Fruit fly (Drosophila melanogaster) whole organism, embryonic: ENCODE measurements around the gene CG11149.

Source experiments
- CG11560 ChIP-seq: fragments of 200-800 bp; sonication (Bioruptor generic); IDR thresholded peaks from 3 replicates; pipeline ENCODE4 v1.3.6; 2022; ENCODE audit warnings: missing biosample characterization, missing genetic modification characterization
- CG1529 ChIP-seq: fragments of 200-800 bp; sonication (Bioruptor generic); optimal IDR thresholded peaks from 3 replicates; lab custom pipeline; 2018; ENCODE audit warnings: missing biosample characterization, missing genetic modification characterization
- CG30020 ChIP-seq: fragments of 200-800 bp; optimal IDR thresholded peaks from 2 replicates; lab custom pipeline; 2019; ENCODE audit warnings: missing biosample characterization, mild to moderate bottlenecking, missing genetic modification characterization, moderate library complexity
- CG6765 ChIP-seq: fragments of 200-800 bp; sonication (Bioruptor generic); optimal IDR thresholded peaks from 3 replicates; lab custom pipeline; 2017; ENCODE audit warnings: missing biosample characterization, mild to moderate bottlenecking, missing genetic modification characterization
- Hr39 ChIP-seq: fragments of >200 bp; optimal IDR thresholded peaks from 2 replicates; lab custom pipeline; 2017
- aop ChIP-seq: fragments of 200-800 bp; sonication (Bioruptor generic); IDR thresholded peaks from 2 replicates; pipeline ENCODE4 v1.3.6; 2022; ENCODE audit warnings: missing biosample characterization, missing genetic modification characterization
- knrl ChIP-seq: fragments of 200-800 bp; sonication (Bioruptor generic); IDR thresholded peaks from 3 replicates; pipeline ENCODE4 v1.3.6; 2022; ENCODE audit warnings: missing biosample characterization, missing genetic modification characterization; ENCODE audit not compliant: partially characterized antibody
- oc ChIP-seq: fragments of 200-800 bp; sonication (Bioruptor generic); optimal IDR thresholded peaks from 2 replicates; lab custom pipeline; 2018; ENCODE audit warnings: missing biosample characterization, mild to moderate bottlenecking, missing genetic modification characterization, moderate library complexity
- onecut ChIP-seq: fragments of 200-800 bp; sonication (Bioruptor generic); IDR thresholded peaks from 2 replicates; pipeline ENCODE4 v1.3.6; 2022; ENCODE audit warnings: missing biosample characterization, missing genetic modification characterization
- zen ChIP-seq: fragments of 200-800 bp; sonication (Bioruptor generic); optimal IDR thresholded peaks from 3 replicates; lab custom pipeline; 2018; ENCODE audit warnings: missing biosample characterization, mild to moderate bottlenecking, missing genetic modification characterization, moderate library complexity

DNA sequence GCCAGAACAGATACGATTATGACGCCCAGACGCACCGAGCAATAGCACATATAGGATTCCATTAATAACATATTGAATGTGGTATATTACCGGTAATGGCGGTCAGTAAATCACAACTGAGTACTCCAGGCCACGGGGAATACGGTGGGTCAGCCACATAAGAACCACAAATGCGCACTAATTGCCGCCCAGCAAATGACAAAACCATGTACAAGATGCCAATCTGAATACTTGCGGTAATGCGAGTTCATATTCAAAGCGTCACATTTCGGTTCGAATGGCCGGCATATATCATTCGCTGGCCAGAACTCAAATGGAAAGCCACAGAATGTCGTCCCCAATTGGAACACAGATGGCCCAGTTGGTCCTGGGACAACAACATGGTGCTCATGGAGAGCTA is 4.1 kb downstream of the CG11149 start, which contains the start of the genes CG14007 and CG34011:
- TF ChIP-seq knrl (GFP tag; lab: Robert Waterston, UW) (no peak), aop (GFP tag; lab: Robert Waterston, UW) (no peak), CG6765 (GFP tag; lab: Kevin White, UChicago) (no peak), onecut (no peak), CG30020 (tag; lab: Kevin White, UChicago) (no peak), zen (no peak), CG11560 (tag; lab: Robert Waterston, UW) (no peak), oc (no peak), CG1529 (GFP tag; lab: Kevin White, UChicago) (no peak), Hr39 (lab: Kevin White, UChicago) (no peak)
